Fruit fly (Drosophila melanogaster) whole organism, embryonic: ENCODE results near the gene Nepl7.

Source experiments
- Atf-2 ChIP-seq: fragments of 200-800 bp; sonication (Bioruptor generic); optimal IDR thresholded peaks from 2 replicates; lab custom pipeline; 2016; ENCODE audit warnings: missing biosample characterization, missing genetic modification characterization
- BEAF-32 ChIP-seq: fragments of 200-800 bp; sonication (Bioruptor generic); optimal IDR thresholded peaks from 3 replicates; lab custom pipeline; 2017; ENCODE audit warnings: missing biosample characterization, missing genetic modification characterization, mild to moderate bottlenecking, moderate library complexity, missing genetic modification reagents
- CG10147 ChIP-seq: fragments of 200-800 bp; sonication (Bioruptor generic); optimal IDR thresholded peaks from 2 replicates; lab custom pipeline; 2019; ENCODE audit warnings: missing biosample characterization, mild to moderate bottlenecking, missing genetic modification characterization, moderate library complexity
- CG11085 ChIP-seq: fragments of 200-800 bp; sonication (Bioruptor generic); IDR thresholded peaks from 2 replicates; pipeline ENCODE4 v1.3.6; 2022; ENCODE audit warnings: missing biosample characterization, missing genetic modification characterization
- CG11398 ChIP-seq: fragments of 200-800 bp; sonication (Bioruptor generic); optimal IDR thresholded peaks from 2 replicates; lab custom pipeline; 2016; ENCODE audit warnings: missing biosample characterization, missing genetic modification characterization
- CG11695 ChIP-seq: fragments of 200-800 bp; sonication (Bioruptor generic); IDR thresholded peaks from 3 replicates; pipeline ENCODE4 v1.3.6; 2022; ENCODE audit warnings: missing biosample characterization, missing genetic modification characterization
- CG12769 ChIP-seq: fragments of 200-800 bp; sonication (Bioruptor generic); optimal IDR thresholded peaks from 2 replicates; lab custom pipeline; 2019; ENCODE audit warnings: missing biosample characterization, mild to moderate bottlenecking, missing genetic modification characterization, moderate library complexity
- CG14014 ChIP-seq: fragments of 200-800 bp; sonication (Bioruptor generic); IDR thresholded peaks from 2 replicates; pipeline ENCODE4 v1.3.6; 2022; ENCODE audit warnings: missing biosample characterization, missing genetic modification characterization
- CG18764 ChIP-seq: fragments of 200-800 bp; sonication (Bioruptor generic); optimal IDR thresholded peaks from 3 replicates; lab custom pipeline; 2016; ENCODE audit warnings: missing biosample characterization, missing genetic modification characterization
- CG2129 ChIP-seq: fragments of 200-800 bp; sonication (Bioruptor generic); IDR thresholded peaks from 2 replicates; pipeline ENCODE4 v1.3.6; 2022; ENCODE audit warnings: missing biosample characterization, missing genetic modification characterization; ENCODE audit not compliant: partially characterized antibody
- CG3163 ChIP-seq: fragments of 200-800 bp; sonication (Bioruptor generic); optimal IDR thresholded peaks from 3 replicates; lab custom pipeline; 2016; ENCODE audit warnings: missing biosample characterization, missing genetic modification characterization
- CG3838 ChIP-seq: fragments of 200-800 bp; sonication (Bioruptor generic); optimal IDR thresholded peaks from 3 replicates; lab custom pipeline; 2016; ENCODE audit warnings: missing biosample characterization, missing genetic modification characterization
- CG3995 ChIP-seq: fragments of 200-800 bp; sonication (Bioruptor generic); optimal IDR thresholded peaks from 3 replicates; lab custom pipeline; 2016; ENCODE audit warnings: missing biosample characterization, missing genetic modification characterization
- CG6765 ChIP-seq: fragments of 200-800 bp; sonication (Bioruptor generic); optimal IDR thresholded peaks from 3 replicates; lab custom pipeline; 2017; ENCODE audit warnings: missing biosample characterization, mild to moderate bottlenecking, missing genetic modification characterization
- CG6791 ChIP-seq: fragments of 200-800 bp; sonication (Bioruptor generic); IDR thresholded peaks from 3 replicates; pipeline ENCODE4 v1.3.6; 2022; ENCODE audit warnings: missing biosample characterization, missing genetic modification characterization; ENCODE audit not compliant: partially characterized antibody
- CG7987 ChIP-seq: fragments of 200-800 bp; sonication (Bioruptor generic); optimal IDR thresholded peaks from 2 replicates; lab custom pipeline; 2018; ENCODE audit warnings: missing biosample characterization, mild to moderate bottlenecking, missing genetic modification characterization, moderate library complexity
- CG9215 ChIP-seq: fragments of 200-800 bp; sonication (Bioruptor generic); IDR thresholded peaks from 2 replicates; pipeline ENCODE4 v1.3.6; 2022; ENCODE audit warnings: missing biosample characterization, missing genetic modification characterization
- Chrac-16 ChIP-seq: fragments of 200-800 bp; sonication (Bioruptor generic); optimal IDR thresholded peaks from 3 replicates; lab custom pipeline; 2016; ENCODE audit warnings: missing biosample characterization, missing genetic modification characterization
- CrebB ChIP-seq: fragments of 200-800 bp; sonication (Bioruptor generic); optimal IDR thresholded peaks from 3 replicates; lab custom pipeline; 2018; ENCODE audit warnings: missing biosample characterization, mild to moderate bottlenecking, missing genetic modification characterization
- Gsc ChIP-seq: fragments of 200-800 bp; sonication (Bioruptor generic); IDR thresholded peaks from 2 replicates; pipeline ENCODE4 v1.3.6; 2022; ENCODE audit warnings: missing biosample characterization, missing genetic modification characterization
- HHEX ChIP-seq: fragments of 200-800 bp; sonication (Bioruptor generic); optimal IDR thresholded peaks from 3 replicates; lab custom pipeline; 2017; ENCODE audit warnings: missing biosample characterization, mild to moderate bottlenecking, missing genetic modification characterization, missing genetic modification reagents
- Jarid2 ChIP-seq: fragments of 200-800 bp; sonication (Bioruptor generic); optimal IDR thresholded peaks from 3 replicates; lab custom pipeline; 2017; ENCODE audit warnings: mild to moderate bottlenecking, missing biosample characterization, missing genetic modification reagents, missing genetic modification characterization
- MBD-R2 ChIP-seq: fragments of 200-800 bp; sonication (Bioruptor generic); IDR thresholded peaks from 2 replicates; pipeline ENCODE4 v1.3.6; 2022; ENCODE audit warnings: missing biosample characterization, missing genetic modification characterization
- Myb ChIP-seq: fragments of 200-800 bp; sonication (Bioruptor generic); optimal IDR thresholded peaks from 2 replicates; lab custom pipeline; 2016; ENCODE audit warnings: missing biosample characterization, missing genetic modification characterization
- Neu2 ChIP-seq: fragments of 200-800 bp; sonication (Bioruptor generic); optimal IDR thresholded peaks from 3 replicates; lab custom pipeline; 2016; ENCODE audit warnings: missing biosample characterization, missing genetic modification characterization, borderline replicate concordance
- Oaz ChIP-seq: fragments of 200-800 bp; sonication (Bioruptor generic); IDR thresholded peaks from 2 replicates; pipeline ENCODE4 v1.3.6; 2022; ENCODE audit warnings: missing biosample characterization, missing genetic modification characterization
- Pdp1 ChIP-seq, 2 experiments: fragments of 200-800 bp; sonication (Bioruptor generic); optimal IDR thresholded peaks; 3 replicates each; lab custom pipeline; 2016; ENCODE audit warnings: missing biosample characterization in 2 of 2, missing genetic modification characterization in 2 of 2, mild to moderate bottlenecking in 1 of 2, moderate library complexity in 1 of 2
- Six4 ChIP-seq: fragments of 200-800 bp; sonication (Bioruptor generic); optimal IDR thresholded peaks from 2 replicates; lab custom pipeline; 2016; ENCODE audit warnings: missing biosample characterization, missing genetic modification characterization
- Taf1 ChIP-seq: fragments of 200-800 bp; sonication (Bioruptor generic); IDR thresholded peaks from 2 replicates; pipeline ENCODE4 v1.3.6; 2022; ENCODE audit warnings: missing biosample characterization, missing genetic modification characterization
- Xrp1 ChIP-seq: fragments of 200-800 bp; sonication (Bioruptor generic); IDR thresholded peaks from 2 replicates; pipeline ENCODE4 v1.3.6; 2022; ENCODE audit warnings: missing biosample characterization, missing genetic modification characterization
- al ChIP-seq: fragments of 200-800 bp; sonication (Bioruptor generic); IDR thresholded peaks from 2 replicates; pipeline ENCODE4 v1.3.6; 2022; ENCODE audit warnings: missing biosample characterization, missing genetic modification characterization
- ara ChIP-seq: fragments of 200-800 bp; sonication (Bioruptor generic); IDR thresholded peaks from 2 replicates; pipeline ENCODE4 v1.3.6; 2022; ENCODE audit warnings: missing biosample characterization, missing genetic modification characterization
- caup ChIP-seq: fragments of 200-800 bp; sonication (Bioruptor generic); optimal IDR thresholded peaks from 3 replicates; lab custom pipeline; 2017; ENCODE audit warnings: missing biosample characterization, mild to moderate bottlenecking, missing genetic modification characterization, moderate library complexity; ENCODE audit not compliant: severe bottlenecking
- chif ChIP-seq, 2 experiments: fragments of 200-800 bp; sonication (Bioruptor generic); optimal IDR thresholded peaks; 3 replicates each; lab custom pipeline; 2016; ENCODE audit warnings: missing biosample characterization in 2 of 2, missing genetic modification characterization in 2 of 2
- chinmo ChIP-seq: fragments of 200-800 bp; sonication (Bioruptor generic); IDR thresholded peaks from 4 replicates; pipeline ENCODE4 v1.3.6; 2022; ENCODE audit warnings: missing biosample characterization, missing genetic modification characterization; ENCODE audit not compliant: partially characterized antibody
- chm ChIP-seq: fragments of 200-800 bp; sonication (Bioruptor generic); IDR thresholded peaks from 2 replicates; pipeline ENCODE4 v1.3.6; 2022; ENCODE audit warnings: missing biosample characterization, missing genetic modification characterization
- croc ChIP-seq: fragments of 200-800 bp; sonication (Bioruptor generic); conservative IDR thresholded peaks from 3 replicates; pipeline ENCODE4 v1.3.6; 2022; ENCODE audit warnings: missing biosample characterization, missing genetic modification characterization
- dm ChIP-seq: fragments of 200-800 bp; sonication (Bioruptor generic); optimal IDR thresholded peaks from 3 replicates; lab custom pipeline; 2016; ENCODE audit warnings: missing biosample characterization, missing genetic modification characterization
- eve ChIP-seq, 2 experiments: fragments of >200 bp; optimal IDR thresholded peaks; 2 replicates each; lab custom pipeline; 2017; ENCODE audit warnings: missing biosample characterization in 2 of 2, missing genetic modification characterization in 2 of 2
- grau ChIP-seq: fragments of 200-800 bp; optimal IDR thresholded peaks from 3 replicates; lab custom pipeline; 2019; ENCODE audit warnings: missing biosample characterization, mild to moderate bottlenecking, missing genetic modification characterization, moderate library complexity
- gt ChIP-seq: fragments of 200-800 bp; sonication (Bioruptor generic); IDR thresholded peaks from 2 replicates; pipeline ENCODE4 v1.3.6; 2022; ENCODE audit warnings: missing biosample characterization, missing genetic modification characterization
- insv ChIP-seq, 2 experiments: fragments of 200-800 bp; sonication (Bioruptor generic); optimal IDR thresholded peaks; 3 replicates each; lab custom pipeline; 2016 to 2018; ENCODE audit warnings: missing biosample characterization in 2 of 2, missing genetic modification characterization in 2 of 2
- lab ChIP-seq: fragments of 200-800 bp; sonication (Bioruptor generic); optimal IDR thresholded peaks from 3 replicates; lab custom pipeline; 2017; ENCODE audit warnings: missing biosample characterization, missing genetic modification characterization, mild to moderate bottlenecking, moderate library complexity, missing genetic modification reagents
- lmd ChIP-seq: fragments of 200-800 bp; sonication (Bioruptor generic); IDR thresholded peaks from 2 replicates; pipeline ENCODE4 v1.3.6; 2022; ENCODE audit warnings: missing biosample characterization, missing genetic modification characterization
- lola ChIP-seq, 3 experiments: fragments of >200 bp in 2 of 3; fragments of 200-800 bp in 1 of 3; sonication (Bioruptor generic) in 1 of 3; optimal IDR thresholded peaks; 2 replicates each; lab custom pipeline; 2017 to 2019; ENCODE audit warnings: missing biosample characterization in 3 of 3, missing genetic modification characterization in 3 of 3, mild to moderate bottlenecking in 1 of 3, moderate library complexity in 1 of 3
- mam ChIP-seq: fragments of 200-800 bp; sonication (Bioruptor generic); optimal IDR thresholded peaks from 3 replicates; lab custom pipeline; 2016; ENCODE audit warnings: missing biosample characterization, missing genetic modification characterization
- pum ChIP-seq: fragments of 200-800 bp; sonication (Bioruptor generic); optimal IDR thresholded peaks from 2 replicates; lab custom pipeline; 2016; ENCODE audit warnings: missing biosample characterization, missing genetic modification characterization
- ranshi ChIP-seq: fragments of 200-800 bp; sonication (Bioruptor generic); IDR thresholded peaks from 2 replicates; pipeline ENCODE4 v1.3.6; 2022; ENCODE audit warnings: missing biosample characterization, missing genetic modification characterization
- sd ChIP-seq: fragments of 200-800 bp; sonication (Bioruptor generic); optimal IDR thresholded peaks from 3 replicates; lab custom pipeline; 2018; ENCODE audit warnings: missing biosample characterization, mild to moderate bottlenecking, missing genetic modification characterization, moderate library complexity
- ssp ChIP-seq: fragments of 200-800 bp; sonication (Bioruptor generic); IDR thresholded peaks from 2 replicates; pipeline ENCODE4 v1.3.6; 2022; ENCODE audit warnings: missing biosample characterization, missing genetic modification characterization
- sug ChIP-seq: fragments of 200-800 bp; optimal IDR thresholded peaks from 2 replicates; lab custom pipeline; 2019; ENCODE audit warnings: missing biosample characterization, mild to moderate bottlenecking, missing genetic modification characterization, moderate library complexity

Nepl7 gene

DNA sequence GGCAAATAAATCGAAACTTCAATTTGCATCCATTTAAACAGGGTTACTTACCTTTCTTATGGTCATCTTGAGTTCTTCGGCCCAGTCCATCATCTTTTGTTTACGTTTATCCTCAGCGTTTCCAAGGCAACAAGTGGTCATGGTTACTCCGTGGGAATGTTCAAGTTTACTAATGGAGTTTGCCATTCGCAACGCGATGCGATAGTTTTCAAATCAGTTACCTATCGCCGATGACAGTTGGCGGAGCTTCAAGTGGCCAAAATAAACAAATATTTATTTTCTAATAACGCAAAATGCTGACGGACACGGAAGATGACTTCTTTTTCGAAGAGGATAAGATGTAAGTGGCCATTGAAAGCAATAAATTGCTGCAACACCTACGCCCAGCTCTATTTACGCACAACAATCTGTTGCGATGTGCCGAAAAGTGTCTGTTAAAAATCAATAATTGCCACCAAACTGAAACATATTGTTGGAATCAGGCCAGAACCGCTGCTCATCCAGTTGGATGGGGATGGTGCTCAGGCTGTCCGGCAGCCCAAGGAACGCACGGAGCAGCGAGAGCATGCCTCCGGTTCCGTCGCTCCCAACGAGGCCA is 25.4 kb upstream of the Nepl7 start, which contains the start of the genes IFT43 and PICK1 (continued):
- TF ChIP-seq croc (no peak), MBD-R2 (GFP tag; lab: Robert Waterston, UW) (peak; percentile 94), CG9215 (GFP tag; lab: Robert Waterston, UW) (no peak), Oaz (no peak), CG10147 (GFP tag; lab: Kevin White, UChicago) (no peak), CrebB (tag; lab: Kevin White, UChicago) (no peak), CG3163 (GFP tag; lab: Kevin White, UChicago) (no peak), lmd (no peak), CG2129 (GFP tag; lab: Robert Waterston, UW) (peak; percentile 52), CG11085 (GFP tag; lab: Robert Waterston, UW) (no peak), ssp (GFP tag; lab: Robert Waterston, UW) (no peak), chm (no peak), ranshi (GFP tag; lab: Robert Waterston, UW) (no peak), HHEX (GFP tag; lab: Kevin White, UChicago) (no peak), ara (GFP tag; lab: Robert Waterston, UW) (no peak), dm (GFP tag; lab: Kevin White, UChicago) (no peak), CG3995 (GFP tag; lab: Kevin White, UChicago) (no peak), BEAF-32 (peak; percentile 82), Chrac-16 (no peak), lab (GFP tag; lab: Kevin White, UChicago) (no peak), Six4 (no peak), CG11695 (no peak), gt (GFP tag; lab: Robert Waterston, UW) (no peak), Xrp1 (peak; percentile 7; the same call in 1 of the 2 replicates), sd (no peak), CG6765 (GFP tag; lab: Kevin White, UChicago) (no peak), CG6791 (peak; percentile 76), chinmo (GFP tag; lab: Robert Waterston, UW) (no peak), Atf-2 (GFP tag; lab: Kevin White, UChicago) (no peak), al (no peak), Taf1 (GFP tag; lab: Robert Waterston, UW) (no peak), caup (GFP tag; lab: Kevin White, UChicago) (no peak), Myb (GFP tag; lab: Kevin White, UChicago) (peak; percentile 59), pum (GFP tag; lab: Kevin White, UChicago) (no peak), Neu2 (GFP tag; lab: Kevin White, UChicago) (peak; percentile 32), grau (tag; lab: Kevin White, UChicago) (no peak), insv (GFP tag; optimal IDR thresholded peaks at IDR 0.05; lab: Kevin White, UChicago) (no peak), CG18764 (GFP tag; lab: Kevin White, UChicago) (no peak), CG12769 (no peak), CG7987 (GFP tag; lab: Kevin White, UChicago) (no peak), CG3838 (GFP tag; lab: Kevin White, UChicago) (no peak), lola (GFP tag; optimal IDR thresholded peaks at IDR 0.05; lab: Kevin White, UChicago) (no peak), chif (GFP tag; optimal IDR thresholded peaks at IDR 0.05; lab: Kevin White, UChicago) (no peak), CG11398 (GFP tag; lab: Kevin White, UChicago) (no peak), eve (GFP tag; optimal IDR thresholded peaks at IDR 0.05; lab: Kevin White, UChicago) (no peak), mam (GFP tag; lab: Kevin White, UChicago) (no peak), Jarid2 (GFP tag; lab: Kevin White, UChicago) (no peak), Gsc (no peak), Pdp1 (GFP tag; optimal IDR thresholded peaks at IDR 0.05; lab: Kevin White, UChicago) (no peak), CG14014 (GFP tag; lab: Robert Waterston, UW) (no peak), sug (tag; lab: Kevin White, UChicago) (no peak)
